Worm (Caenorhabditis elegans): ENCODE results near the gene T25B6.6.

ce11 chrX:9053426-9053825 is 30.7 kb upstream of the T25B6.6 start:
- TF ChIP-seq aly-2 (tag; optimal IDR thresholded peaks at IDR 0.05) (no peak), nhr-12 (tag; optimal IDR thresholded peaks at IDR 0.05) (no peak)

Data from whole organism, L1 larva.